Worm (Caenorhabditis elegans) whole organism, L3 larva: ENCODE data around the gene spr-3.
A peak's percentile ranks its signal among the peaks of the same experiment; 100 is the strongest.

Experiments used
- ZK546.5 ChIP-seq: sonication (generic microtip); optimal IDR thresholded peaks from 2 replicates; lab custom pipeline; 2017; ENCODE audit warnings: missing biosample characterization, missing genetic modification characterization
- aly-2 ChIP-seq: fragments of 150-350 bp; optimal IDR thresholded peaks from 2 replicates; lab custom pipeline; 2014; ENCODE audit warnings: missing biosample characterization, missing genetic modification characterization
- ceh-16 ChIP-seq: sonication (generic microtip); optimal IDR thresholded peaks from 2 replicates; lab custom pipeline; 2017; ENCODE audit warnings: missing biosample characterization, missing genetic modification characterization
- ceh-28 ChIP-seq: fragments of 150-350 bp; optimal IDR thresholded peaks from 2 replicates; lab custom pipeline; 2014; ENCODE audit warnings: missing biosample characterization, missing genetic modification reagents, missing genetic modification characterization
- ceh-82 ChIP-seq: fragments of 150-350 bp; optimal IDR thresholded peaks from 2 replicates; lab custom pipeline; 2014; ENCODE audit warnings: missing biosample characterization, missing genetic modification characterization
- daf-12 ChIP-seq: fragments of 150-350 bp; optimal IDR thresholded peaks from 2 replicates; lab custom pipeline; 2014; ENCODE audit warnings: missing biosample characterization, missing genetic modification reagents, missing genetic modification characterization
- elt-1 ChIP-seq: fragments of 150-350 bp; optimal IDR thresholded peaks from 2 replicates; lab custom pipeline; 2014; ENCODE audit warnings: missing biosample characterization, missing genetic modification characterization
- elt-2 ChIP-seq: sonication (generic microtip); optimal IDR thresholded peaks from 2 replicates; lab custom pipeline; 2016; ENCODE audit warnings: missing genetic modification reagents, mild to moderate bottlenecking, missing genetic modification characterization, missing compliant biosample characterization
- elt-3 ChIP-seq, 3 experiments: fragments of 150-350 bp in 1 of 3; sonication (generic microtip) in 2 of 3; optimal IDR thresholded peaks; 2 replicates in 2 of 3; 4 replicates in 1 of 3; lab custom pipeline; 2014 to 2017; ENCODE audit warnings: missing biosample characterization in 3 of 3, missing genetic modification characterization in 3 of 3
- fkh-10 ChIP-seq: sonication (generic microtip); optimal IDR thresholded peaks from 2 replicates; lab custom pipeline; 2017; ENCODE audit warnings: missing biosample characterization, missing genetic modification reagents, missing genetic modification characterization
- fkh-2 ChIP-seq: fragments of 150-350 bp; optimal IDR thresholded peaks from 2 replicates; lab custom pipeline; 2014; ENCODE audit warnings: missing biosample characterization, missing genetic modification reagents, missing genetic modification characterization
- hmg-11 ChIP-seq: sonication (generic microtip); optimal IDR thresholded peaks from 2 replicates; lab custom pipeline; 2016; ENCODE audit warnings: missing genetic modification characterization, missing compliant biosample characterization
- lin-15B ChIP-seq: fragments of 150-350 bp; optimal IDR thresholded peaks from 2 replicates; lab custom pipeline; 2014; ENCODE audit warnings: missing biosample characterization, missing genetic modification characterization
- lin-39 ChIP-seq: fragments of 150-350 bp; optimal IDR thresholded peaks from 2 replicates; lab custom pipeline; 2018; ENCODE audit warnings: missing biosample characterization, missing genetic modification reagents, missing genetic modification characterization
- mdl-1 ChIP-seq: fragments of 150-350 bp; optimal IDR thresholded peaks from 2 replicates; lab custom pipeline; 2014; ENCODE audit warnings: missing biosample characterization, missing genetic modification characterization
- mml-1 ChIP-seq: fragments of 150-350 bp; sonication (generic microtip); optimal IDR thresholded peaks from 3 replicates; lab custom pipeline; 2014; ENCODE audit warnings: missing biosample characterization, missing genetic modification characterization
- nfya-1 ChIP-seq: sonication (generic microtip); optimal IDR thresholded peaks from 2 replicates; lab custom pipeline; 2017; ENCODE audit warnings: missing genetic modification characterization, mild to moderate bottlenecking, missing compliant biosample characterization, antibody characterized with exemption, moderate library complexity; ENCODE audit not compliant: insufficient read depth
- nhr-11 ChIP-seq: fragments of 150-350 bp; optimal IDR thresholded peaks from 2 replicates; lab custom pipeline; 2014; ENCODE audit warnings: missing biosample characterization, missing genetic modification characterization
- nhr-12 ChIP-seq: fragments of 150-350 bp; optimal IDR thresholded peaks from 2 replicates; lab custom pipeline; 2014; ENCODE audit warnings: missing biosample characterization, missing genetic modification characterization
- nhr-23 ChIP-seq: fragments of 150-350 bp; optimal IDR thresholded peaks from 2 replicates; lab custom pipeline; 2014; ENCODE audit warnings: missing biosample characterization, missing genetic modification reagents, missing genetic modification characterization
- nhr-237 ChIP-seq: fragments of 150-350 bp; optimal IDR thresholded peaks from 2 replicates; lab custom pipeline; 2014; ENCODE audit warnings: missing biosample characterization, missing genetic modification characterization
- nhr-25 ChIP-seq: sonication (generic microtip); optimal IDR thresholded peaks from 2 replicates; lab custom pipeline; 2017; ENCODE audit warnings: missing biosample characterization, missing genetic modification characterization
- nhr-28 ChIP-seq: fragments of 150-350 bp; optimal IDR thresholded peaks from 2 replicates; lab custom pipeline; 2014; ENCODE audit warnings: missing biosample characterization, missing genetic modification characterization
- nhr-43 ChIP-seq: sonication (generic microtip); optimal IDR thresholded peaks from 2 replicates; lab custom pipeline; 2016; ENCODE audit warnings: mild to moderate bottlenecking, missing genetic modification characterization, missing compliant biosample characterization; ENCODE audit not compliant: poor library complexity, severe bottlenecking
- nhr-67 ChIP-seq: fragments of 150-350 bp; optimal IDR thresholded peaks from 2 replicates; lab custom pipeline; 2014; ENCODE audit warnings: missing biosample characterization, missing genetic modification characterization
- nhr-76 ChIP-seq: fragments of 150-350 bp; sonication (generic microtip); optimal IDR thresholded peaks from 5 replicates; lab custom pipeline; 2014; ENCODE audit warnings: missing biosample characterization, missing genetic modification characterization
- pha-4 ChIP-seq: fragments of 150-350 bp; optimal IDR thresholded peaks from 2 replicates; lab custom pipeline; 2014; ENCODE audit warnings: missing biosample characterization, missing genetic modification reagents, missing genetic modification characterization
- pqm-1 ChIP-seq: fragments of 150-350 bp; optimal IDR thresholded peaks from 2 replicates; lab custom pipeline; 2017; ENCODE audit warnings: missing biosample characterization, missing genetic modification characterization, inconsistent platforms
- sea-2 ChIP-seq: fragments of 150-350 bp; sonication (generic microtip); optimal IDR thresholded peaks from 4 replicates; lab custom pipeline; 2014; ENCODE audit warnings: missing biosample characterization, missing genetic modification reagents, missing genetic modification characterization
- skn-1 ChIP-seq: fragments of 150-350 bp; optimal IDR thresholded peaks from 2 replicates; lab custom pipeline; 2014; ENCODE audit warnings: missing biosample characterization, missing genetic modification characterization
- snpc-4 ChIP-seq: fragments of 150-350 bp; optimal IDR thresholded peaks from 2 replicates; lab custom pipeline; 2014; ENCODE audit warnings: missing biosample characterization, missing genetic modification characterization
- tbx-2 ChIP-seq: sonication (generic microtip); optimal IDR thresholded peaks from 2 replicates; lab custom pipeline; 2016; ENCODE audit warnings: mild to moderate bottlenecking, missing genetic modification characterization, missing compliant biosample characterization
- unc-62 ChIP-seq: fragments of 150-350 bp; sonication (generic microtip); optimal IDR thresholded peaks from 4 replicates; lab custom pipeline; 2014; ENCODE audit warnings: missing biosample characterization, missing genetic modification reagents, missing genetic modification characterization
- ztf-11 ChIP-seq: fragments of 150-350 bp; optimal IDR thresholded peaks from 2 replicates; lab custom pipeline; 2014; ENCODE audit warnings: missing biosample characterization, missing genetic modification characterization
- ztf-4 ChIP-seq: fragments of 150-350 bp; optimal IDR thresholded peaks from 2 replicates; lab custom pipeline; 2014; ENCODE audit warnings: missing biosample characterization, missing genetic modification characterization

spr-3 gene

DNA sequence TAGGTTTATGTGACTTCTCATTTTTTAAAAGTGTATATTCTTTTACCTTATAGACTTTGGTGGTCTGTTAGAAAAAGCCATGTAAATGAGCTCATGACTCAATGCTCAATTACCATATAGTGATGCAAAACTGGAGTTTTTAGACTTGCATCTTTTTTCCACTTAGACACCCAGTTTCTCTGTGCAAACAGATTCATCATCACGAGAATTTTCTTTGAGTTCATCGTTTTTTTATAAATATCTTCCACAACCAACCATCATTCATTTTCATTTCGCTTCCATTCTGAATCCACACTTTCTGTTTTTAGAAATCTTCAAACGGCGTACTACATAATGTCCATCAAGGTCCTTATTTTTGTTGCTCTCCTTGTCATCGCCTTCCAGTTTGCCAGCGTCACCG lies 30.6 kb downstream of the spr-3 start, which contains the start of gene C07A12.2:
TSS of gene C07A12.2 (plus strand) at position 301 of the 400 bp plus-strand sequence.
- no peak for TF ChIP-seq pha-4 (tag; lab: Kevin White, UChicago)
- TF ChIP-seq mdl-1 (tag; lab: Kevin White, UChicago), result no peak
- TF ChIP-seq nfya-1 (tag; lab: Kevin White, UChicago), result no peak
- TF ChIP-seq ceh-28 (tag; lab: Kevin White, UChicago), result no peak
- no peak for TF ChIP-seq nhr-12 (tag; lab: Kevin White, UChicago)

DNA sequence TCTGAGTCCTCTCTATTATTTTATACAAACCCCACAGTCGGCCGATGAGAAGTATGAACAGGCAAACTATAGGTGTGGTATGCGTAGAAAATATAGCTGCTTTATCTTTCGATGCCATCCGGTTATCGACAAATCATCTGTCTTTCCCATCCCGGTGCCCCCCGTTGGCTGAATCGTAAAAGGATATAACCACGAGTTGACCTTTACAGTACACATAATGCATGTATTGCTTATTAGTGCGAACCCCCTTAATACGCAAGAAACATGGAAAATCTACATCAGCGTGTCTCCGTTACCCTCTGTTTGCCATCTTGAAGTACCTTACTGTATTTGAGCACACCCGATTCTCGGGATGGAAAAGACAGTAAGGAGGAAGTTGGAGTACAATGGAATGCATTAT lies 35.0 kb downstream of the spr-3 start:
- TF ChIP-seq elt-2 (tag; lab: Kevin White, UChicago), result no peak
- no peak for TF ChIP-seq nfya-1 (tag; lab: Kevin White, UChicago)
- no peak for TF ChIP-seq pha-4 (tag; lab: Kevin White, UChicago)
- TF ChIP-seq unc-62, result no peak
- TF ChIP-seq lin-15B (tag; lab: Kevin White, UChicago), result no peak
- TF ChIP-seq ceh-82 (tag; lab: Kevin White, UChicago), result no peak
- TF ChIP-seq nhr-25 (tag; lab: Kevin White, UChicago), result no peak
- no peak for TF ChIP-seq ZK546.5 (tag; lab: Kevin White, UChicago)
- TF ChIP-seq nhr-43 (tag; lab: Kevin White, UChicago), result no peak

- TF ChIP-seq lin-15B (tag; lab: Kevin White, UChicago) (no peak), ZK546.5 (tag; lab: Kevin White, UChicago) (no peak), elt-1 (peak; percentile 14), lin-39 (no peak), aly-2 (no peak), fkh-10 (no peak), nhr-76 (tag; lab: Kevin White, UChicago) (no peak), elt-3 (tag; optimal IDR thresholded peaks at IDR 0.05; lab: Kevin White, UChicago) (no peak), nhr-43 (tag; lab: Kevin White, UChicago) (no peak)
Observed at ce11 chrX:4549853-4550596, 36.1 kb downstream of the spr-3 start, which contains the start of gene C07A12.18. Gene C07A12.18, minus strand, starts transcription at chrX:4549903.

DNA sequence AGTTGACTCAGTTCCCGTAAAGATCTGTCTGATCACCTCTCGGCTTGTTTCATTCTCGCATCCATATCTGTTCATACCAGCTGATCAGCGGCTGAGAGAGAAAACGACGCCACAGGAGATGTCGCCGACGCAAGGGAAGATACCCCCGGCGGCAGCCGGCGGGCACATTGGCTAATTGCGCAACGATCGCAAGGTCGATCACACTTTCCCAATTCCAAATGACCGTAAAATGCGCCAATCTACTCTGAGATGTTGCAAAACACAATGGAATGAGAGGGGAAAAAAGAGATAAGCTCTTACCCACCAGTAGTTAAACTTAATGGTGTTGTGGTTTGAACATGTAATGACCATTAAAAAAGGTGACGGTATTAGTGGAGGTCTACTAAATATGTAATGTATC lies 37.1 kb downstream of the spr-3 start:
- TF ChIP-seq ztf-11 (tag; lab: Kevin White, UChicago), result no peak
- no peak for TF ChIP-seq fkh-2 (tag; lab: Kevin White, UChicago)
- no peak for TF ChIP-seq mdl-1 (tag; lab: Kevin White, UChicago)
- TF ChIP-seq tbx-2 (tag; lab: Kevin White, UChicago), result no peak
- TF ChIP-seq nhr-25 (tag; lab: Kevin White, UChicago), result peak; percentile 59
- peak; percentile 70 for TF ChIP-seq nhr-23 (tag; lab: Kevin White, UChicago)
- TF ChIP-seq nhr-11 (tag; lab: Kevin White, UChicago), result no peak
- no peak for TF ChIP-seq ztf-4 (tag; lab: Kevin White, UChicago)
- no peak for TF ChIP-seq fkh-10
- TF ChIP-seq, all 47 proteins: peak for 2

DNA sequence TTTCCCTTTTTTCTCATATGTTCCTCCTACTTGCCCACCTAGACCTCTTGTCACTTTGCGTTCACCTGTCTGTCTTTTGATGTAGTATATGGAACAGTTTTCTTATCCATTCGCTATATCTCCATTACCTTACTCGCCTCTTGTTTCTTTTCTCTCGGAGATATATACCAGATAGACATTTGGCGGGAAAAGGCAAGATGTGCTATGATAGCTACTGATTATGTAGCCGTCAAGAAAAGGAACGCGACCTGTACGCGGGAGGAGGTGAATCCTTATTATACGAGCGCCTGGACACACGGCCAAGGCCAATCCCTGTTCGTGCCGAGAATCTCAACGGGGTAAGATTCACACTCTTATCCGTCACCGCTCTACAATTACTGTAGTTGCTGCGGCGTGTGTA lies 39.1 kb downstream of the spr-3 start:
- TF ChIP-seq pqm-1 (tag; lab: Kevin White, UChicago) (no peak), lin-39 (no peak), sea-2 (GFP tag; lab: Kevin White, UChicago) (no peak), snpc-4 (tag; lab: Kevin White, UChicago) (no peak), skn-1 (no peak), elt-1 (peak; percentile 13)
- TF ChIP-seq, all 47 proteins: peak for 1

DNA sequence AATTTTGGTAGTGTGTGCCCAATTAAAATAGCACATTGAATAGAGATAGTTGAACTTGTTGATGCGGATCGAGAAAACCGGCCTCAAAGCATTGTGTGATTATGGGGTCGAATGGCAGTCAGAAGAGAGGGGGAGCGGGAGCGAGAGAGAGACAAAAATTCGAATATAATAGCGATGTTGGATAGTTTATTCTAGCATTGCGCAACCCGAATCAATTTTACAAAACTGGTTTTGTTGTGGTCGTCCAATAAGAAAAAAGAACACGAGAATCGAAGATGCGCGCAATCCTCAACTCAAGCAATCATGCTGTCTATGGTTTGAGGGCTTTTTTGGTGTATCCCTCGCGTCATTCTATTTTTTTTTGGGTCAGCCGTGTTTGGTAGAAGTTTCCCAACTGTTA lies 39.6 kb downstream of the spr-3 start:
- TF ChIP-seq unc-62 (no peak), mml-1 (tag; lab: Kevin White, UChicago) (no peak), ztf-11 (tag; lab: Kevin White, UChicago) (no peak), sea-2 (GFP tag; lab: Kevin White, UChicago) (no peak), nhr-25 (tag; lab: Kevin White, UChicago) (no peak), elt-3 (tag; optimal IDR thresholded peaks at IDR 0.05; lab: Kevin White, UChicago) (no peak), pqm-1 (tag; lab: Kevin White, UChicago) (no peak), nhr-237 (tag; lab: Kevin White, UChicago) (no peak), nhr-28 (tag; lab: Kevin White, UChicago) (no peak), ZK546.5 (tag; lab: Kevin White, UChicago) (no peak), nhr-67 (tag; lab: Kevin White, UChicago) (no peak), daf-12 (tag; lab: Kevin White, UChicago) (no peak), skn-1 (no peak), ceh-16 (no peak), hmg-11 (tag; lab: Kevin White, UChicago) (no peak), nhr-11 (tag; lab: Kevin White, UChicago) (no peak)
